Worm (Caenorhabditis elegans): ENCODE data around the gene fbxa-141.

The fbxa-141 gene

DNA sequence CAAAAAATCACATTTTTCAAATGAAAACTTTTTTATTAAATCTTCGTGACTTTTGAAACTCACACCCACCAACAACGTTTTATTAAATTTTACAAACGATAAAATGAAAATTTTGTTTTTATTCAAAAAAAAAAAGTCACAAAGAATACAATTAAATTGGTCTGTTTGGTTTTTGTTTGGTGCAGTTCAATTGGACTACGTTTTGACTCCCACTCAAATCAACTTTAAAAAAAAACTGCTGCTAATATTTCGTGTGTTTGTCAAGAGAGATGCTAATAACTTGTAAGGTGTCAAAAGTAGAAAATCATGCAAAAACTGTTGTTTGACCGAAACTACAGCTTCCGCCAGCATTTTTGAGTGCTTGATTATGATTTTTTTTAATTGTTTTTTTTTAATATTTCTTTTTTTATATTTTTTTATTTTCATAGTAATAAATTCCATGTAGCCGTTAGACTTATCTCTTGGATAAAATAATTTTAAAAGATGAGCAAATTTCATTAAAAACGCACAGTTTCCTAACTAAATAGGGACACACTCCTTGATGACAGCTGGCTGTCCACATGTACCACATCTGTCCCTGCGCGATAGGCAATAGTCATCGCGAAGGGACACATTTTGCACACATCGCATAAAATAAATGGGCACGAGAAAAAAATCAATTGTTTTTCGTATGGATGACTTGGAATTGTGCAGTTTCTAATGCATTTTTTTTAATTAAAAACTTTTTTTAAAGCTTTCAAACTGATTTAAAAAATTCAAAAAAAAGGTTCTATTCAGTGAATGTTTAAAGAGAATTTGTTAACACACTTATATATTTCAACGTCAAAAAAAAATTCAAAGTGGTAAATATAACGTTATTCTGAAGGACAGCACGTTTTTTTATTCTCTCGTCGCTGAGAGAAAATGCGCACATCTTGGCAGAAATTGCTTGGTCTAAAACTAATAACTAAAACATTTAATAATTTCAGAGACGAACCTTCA lies 12.9 kb upstream of the fbxa-141 start (continued):
- TF ChIP-seq F10B5.3 (tag; optimal IDR thresholded peaks at IDR 0.05) (peak; percentile 98), dmd-6 (GFP tag; IDR thresholded peaks at IDR 0.05) (peak; percentile 98), nhr-42 (GFP tag; IDR thresholded peaks at IDR 0.05) (peak; percentile 100), nhr-111 (GFP tag; optimal IDR thresholded peaks at IDR 0.05) (peak; percentile 35), ctbp-1 (GFP tag; IDR thresholded peaks at IDR 0.05) (peak; percentile 99), set-16 (GFP tag; IDR thresholded peaks at IDR 0.05) (peak; percentile 45), vab-7 (GFP tag; IDR thresholded peaks at IDR 0.05) (peak; percentile 98), ceh-82 (tag; optimal IDR thresholded peaks at IDR 0.05) (peak; percentile 84), egl-43 (GFP tag; IDR thresholded peaks at IDR 0.05) (peak; percentile 99), daf-8 (GFP tag; IDR thresholded peaks at IDR 0.05) (peak; percentile 68; the same call in 1 of the 2 replicates), snpc-4 (tag; optimal IDR thresholded peaks at IDR 0.05) (peak; percentile 62), daf-16 (GFP tag; optimal IDR thresholded peaks at IDR 0.05) (peak; percentile 96 to 99), daf-16 (tag; optimal IDR thresholded peaks at IDR 0.05) (peak; percentile 97), saeg-2 (GFP tag; IDR thresholded peaks at IDR 0.05) (peak; percentile 99), nhr-77 (tag; optimal IDR thresholded peaks at IDR 0.05) (peak; percentile 100), aha-1 (tag) (peak; percentile 98), aly-2 (tag; optimal IDR thresholded peaks at IDR 0.05) (peak; percentile 37), spr-1 (tag; optimal IDR thresholded peaks at IDR 0.05) (peak; percentile 98), nhr-6 (tag; optimal IDR thresholded peaks at IDR 0.05) (peak; percentile 80), unc-130 (GFP tag; optimal IDR thresholded peaks at IDR 0.05) (no peak), ces-1 (GFP tag; optimal IDR thresholded peaks at IDR 0.05) (peak; percentile 96), ceh-28 (tag; optimal IDR thresholded peaks at IDR 0.05) (peak; percentile 96), R02D3.7 (tag; optimal IDR thresholded peaks at IDR 0.05) (no peak), F37D6.2 (tag; optimal IDR thresholded peaks at IDR 0.05) (peak; percentile 99), sdz-12 (GFP tag; optimal IDR thresholded peaks at IDR 0.05) (peak; percentile 71), lsy-2 (tag; optimal IDR thresholded peaks at IDR 0.05) (peak; percentile 97), rbr-2 (tag; optimal IDR thresholded peaks at IDR 0.05) (peak; percentile 99), pqm-1 (tag; optimal IDR thresholded peaks at IDR 0.05) (peak; percentile 67), tag-97 (GFP tag; IDR thresholded peaks at IDR 0.05) (0 out of 2 replicates have a peak, but pooled peaks have one; percentile 49), nhr-10 (tag; optimal IDR thresholded peaks at IDR 0.05) (peak; percentile 99), nhr-102 (tag; optimal IDR thresholded peaks at IDR 0.05) (peak; percentile 100), unc-39 (tag; optimal IDR thresholded peaks at IDR 0.05) (peak; percentile 8), F44E2.7 (GFP tag; IDR thresholded peaks at IDR 0.05) (no peak), ama-1 (optimal IDR thresholded peaks at IDR 0.05) (no peak), lin-1 (GFP tag; IDR thresholded peaks at IDR 0.05) (peak; percentile 97), gei-8 (GFP tag; optimal IDR thresholded peaks at IDR 0.05) (peak; percentile 88), ZK546.5 (tag; optimal IDR thresholded peaks at IDR 0.05) (peak; percentile 39 to 81), nhr-41 (GFP tag; IDR thresholded peaks at IDR 0.05) (peak; percentile 73; the same call in 1 of the 2 replicates), Y75B8A.6 (GFP tag; IDR thresholded peaks at IDR 0.05) (peak; percentile 92; the same call in 1 of the 2 replicates), hlh-30 (tag; optimal IDR thresholded peaks at IDR 0.05; ENCODE audit: insufficient read depth) (peak; percentile 96), lir-3 (tag; optimal IDR thresholded peaks at IDR 0.05) (peak; percentile 95), nhr-11 (tag; optimal IDR thresholded peaks at IDR 0.05) (peak; percentile 99), hlh-11 (tag; optimal IDR thresholded peaks at IDR 0.05) (peak; percentile 99), zfp-2 (tag; optimal IDR thresholded peaks at IDR 0.05) (peak; percentile 88), zag-1 (tag; optimal IDR thresholded peaks at IDR 0.05) (peak; percentile 98), nhr-25 (tag; optimal IDR thresholded peaks at IDR 0.05; ENCODE audit: borderline replicate concordance, insufficient read depth) (peak; percentile 97), Y105C5A.15 (GFP tag; IDR thresholded peaks at IDR 0.05) (peak; percentile 88), zip-2 (tag; optimal IDR thresholded peaks at IDR 0.05) (peak; percentile 98), php-3 (GFP tag; IDR thresholded peaks at IDR 0.05) (peak; percentile 99), lin-38 (GFP tag; IDR thresholded peaks at IDR 0.05) (peak; percentile 91)

Measured in whole organism, L4 larva.